Fruit fly (Drosophila melanogaster): Measurements from ENCODE around the gene qin.

- TF ChIP-seq usp (GFP tag; optimal IDR thresholded peaks at IDR 0.05) (no peak), woc (GFP tag; optimal IDR thresholded peaks at IDR 0.05) (no peak)
Measured at dm6 chr3R:18667659-18668248, 76.9 kb downstream of the qin start, which contains the start of gene CG31229.
